Fruit fly (Drosophila melanogaster) whole organism, embryonic: ENCODE measurements around the gene Ppt1.
A peak's percentile ranks its signal among the peaks of the same experiment; 100 is the strongest.

Experiments used
- Blimp-1 ChIP-seq: fragments of 200-800 bp; sonication (Bioruptor generic); optimal IDR thresholded peaks from 3 replicates; lab custom pipeline; 2018; ENCODE audit warnings: missing biosample characterization, missing genetic modification characterization, mild to moderate bottlenecking, moderate library complexity, missing genetic modification reagents
- CG10147 ChIP-seq: fragments of 200-800 bp; sonication (Bioruptor generic); optimal IDR thresholded peaks from 2 replicates; lab custom pipeline; 2019; ENCODE audit warnings: missing biosample characterization, mild to moderate bottlenecking, missing genetic modification characterization, moderate library complexity
- CG10431 ChIP-seq: fragments of 200-800 bp; sonication (Bioruptor generic); optimal IDR thresholded peaks from 3 replicates; lab custom pipeline; 2018; ENCODE audit warnings: missing biosample characterization, mild to moderate bottlenecking, missing genetic modification characterization
- CG10462 ChIP-seq: fragments of 200-800 bp; sonication (Bioruptor generic); optimal IDR thresholded peaks from 2 replicates; lab custom pipeline; 2016; ENCODE audit warnings: missing biosample characterization, missing genetic modification characterization
- CG11247 ChIP-seq: fragments of 200-800 bp; sonication (Bioruptor generic); IDR thresholded peaks from 2 replicates; pipeline ENCODE4 v1.3.6; 2022; ENCODE audit warnings: missing biosample characterization, missing genetic modification characterization
- CG1233 ChIP-seq: fragments of 200-800 bp; sonication (Bioruptor generic); optimal IDR thresholded peaks from 4 replicates; lab custom pipeline; 2018; ENCODE audit warnings: missing biosample characterization, mild to moderate bottlenecking, missing genetic modification characterization
- CG12391 ChIP-seq: fragments of 200-800 bp; sonication (Bioruptor generic); optimal IDR thresholded peaks from 3 replicates; lab custom pipeline; 2018; ENCODE audit warnings: missing biosample characterization, mild to moderate bottlenecking, missing genetic modification characterization, moderate library complexity
- CG1529 ChIP-seq: fragments of 200-800 bp; sonication (Bioruptor generic); optimal IDR thresholded peaks from 3 replicates; lab custom pipeline; 2018; ENCODE audit warnings: missing biosample characterization, missing genetic modification characterization
- CG17568 ChIP-seq: fragments of 200-800 bp; sonication (Bioruptor generic); optimal IDR thresholded peaks from 2 replicates; lab custom pipeline; 2018; ENCODE audit warnings: missing biosample characterization, mild to moderate bottlenecking, missing genetic modification characterization, moderate library complexity
- CG1792 ChIP-seq: fragments of 200-800 bp; sonication (Bioruptor generic); optimal IDR thresholded peaks from 2 replicates; lab custom pipeline; 2016; ENCODE audit warnings: missing biosample characterization, missing genetic modification characterization
- CG18262 ChIP-seq: fragments of 200-800 bp; optimal IDR thresholded peaks from 3 replicates; lab custom pipeline; 2019; ENCODE audit warnings: missing biosample characterization, mild to moderate bottlenecking, missing genetic modification characterization, moderate library complexity
- CG18599 ChIP-seq: fragments of 200-800 bp; sonication (Bioruptor generic); optimal IDR thresholded peaks from 3 replicates; lab custom pipeline; 2017; ENCODE audit warnings: missing biosample characterization, missing genetic modification characterization, mild to moderate bottlenecking, moderate library complexity, missing genetic modification reagents
- CG31441 ChIP-seq: fragments of 200-800 bp; sonication (Bioruptor generic); IDR thresholded peaks from 2 replicates; pipeline ENCODE4 v1.3.6; 2022; ENCODE audit warnings: missing biosample characterization, missing genetic modification characterization
- CG34422 ChIP-seq: fragments of 200-800 bp; sonication (Bioruptor generic); IDR thresholded peaks from 3 replicates; pipeline ENCODE4 v1.3.6; 2022; ENCODE audit warnings: missing biosample characterization, missing genetic modification characterization
- CG4707 ChIP-seq: fragments of 200-800 bp; sonication (Bioruptor generic); optimal IDR thresholded peaks from 2 replicates; lab custom pipeline; 2018; ENCODE audit warnings: missing biosample characterization, mild to moderate bottlenecking, missing genetic modification characterization, moderate library complexity
- CG5953 ChIP-seq: fragments of 200-800 bp; sonication (Bioruptor generic); IDR thresholded peaks from 2 replicates; pipeline ENCODE4 v1.3.6; 2022; ENCODE audit warnings: missing biosample characterization, missing genetic modification characterization
- CG6654 ChIP-seq: fragments of 200-800 bp; sonication (Bioruptor generic); optimal IDR thresholded peaks from 2 replicates; lab custom pipeline; 2017; ENCODE audit warnings: missing biosample characterization, mild to moderate bottlenecking, missing genetic modification characterization
- CG6683 ChIP-seq: fragments of 200-800 bp; sonication (Bioruptor generic); optimal IDR thresholded peaks from 2 replicates; lab custom pipeline; 2017; ENCODE audit warnings: missing biosample characterization, mild to moderate bottlenecking, missing genetic modification characterization, missing genetic modification reagents
- CG7372 ChIP-seq: fragments of 200-800 bp; sonication (Bioruptor generic); IDR thresholded peaks from 2 replicates; pipeline ENCODE4 v1.3.6; 2022; ENCODE audit warnings: missing biosample characterization, missing genetic modification characterization
- CG7556 ChIP-seq: fragments of 200-800 bp; sonication (Bioruptor generic); optimal IDR thresholded peaks from 2 replicates; lab custom pipeline; 2017; ENCODE audit warnings: missing biosample characterization, mild to moderate bottlenecking, missing genetic modification characterization
- CG7745 ChIP-seq: fragments of 200-800 bp; sonication (Bioruptor generic); optimal IDR thresholded peaks from 2 replicates; lab custom pipeline; 2018; ENCODE audit warnings: missing biosample characterization, mild to moderate bottlenecking, missing genetic modification characterization, moderate library complexity
- CG9437 ChIP-seq: fragments of 200-800 bp; sonication (Bioruptor generic); optimal IDR thresholded peaks from 2 replicates; lab custom pipeline; 2018; ENCODE audit warnings: missing biosample characterization, mild to moderate bottlenecking, missing genetic modification characterization
- CG9727 ChIP-seq: fragments of 200-800 bp; sonication (Bioruptor generic); optimal IDR thresholded peaks from 3 replicates; lab custom pipeline; 2017; ENCODE audit warnings: missing biosample characterization, mild to moderate bottlenecking, missing genetic modification characterization
- D ChIP-seq, 2 experiments: fragments of 200-800 bp in 1 of 2; fragments of >200 bp in 1 of 2; sonication (Bioruptor generic) in 1 of 2; optimal IDR thresholded peaks; 2 replicates in 1 of 2; 3 replicates in 1 of 2; lab custom pipeline; 2017; ENCODE audit warnings: mild to moderate bottlenecking in 1 of 2, missing biosample characterization in 1 of 2, missing genetic modification characterization in 1 of 2, missing genetic modification reagents in 1 of 2
- Dll ChIP-seq: fragments of 200-800 bp; sonication (Bioruptor generic); IDR thresholded peaks from 4 replicates; pipeline ENCODE4 v1.3.6; 2022; ENCODE audit warnings: missing biosample characterization, missing genetic modification characterization; ENCODE audit not compliant: partially characterized antibody
- E2f1 ChIP-seq: fragments of 200-800 bp; sonication (Bioruptor generic); IDR thresholded peaks from 2 replicates; pipeline ENCODE4 v1.3.6; 2022; ENCODE audit warnings: missing biosample characterization, missing genetic modification characterization
- Fer2 ChIP-seq: fragments of 200-800 bp; sonication (Bioruptor generic); optimal IDR thresholded peaks from 2 replicates; lab custom pipeline; 2018; ENCODE audit warnings: missing biosample characterization, mild to moderate bottlenecking, missing genetic modification characterization, moderate library complexity
- Hsf ChIP-seq: fragments of 200-800 bp; sonication (Bioruptor generic); optimal IDR thresholded peaks from 3 replicates; lab custom pipeline; 2016; ENCODE audit warnings: missing biosample characterization, missing genetic modification characterization
- Meics ChIP-seq: fragments of 200-800 bp; sonication (Bioruptor generic); optimal IDR thresholded peaks from 2 replicates; lab custom pipeline; 2017; ENCODE audit warnings: missing biosample characterization, mild to moderate bottlenecking, missing genetic modification characterization
- NK7.1 ChIP-seq: fragments of 200-800 bp; sonication (Bioruptor generic); optimal IDR thresholded peaks from 3 replicates; lab custom pipeline; 2016; ENCODE audit warnings: missing biosample characterization, missing genetic modification characterization
- Nf-YC ChIP-seq: fragments of 200-800 bp; optimal IDR thresholded peaks from 3 replicates; lab custom pipeline; 2019; ENCODE audit warnings: missing biosample characterization, mild to moderate bottlenecking, missing genetic modification characterization, moderate library complexity
- Xrp1 ChIP-seq: fragments of 200-800 bp; sonication (Bioruptor generic); IDR thresholded peaks from 2 replicates; pipeline ENCODE4 v1.3.6; 2022; ENCODE audit warnings: missing biosample characterization, missing genetic modification characterization
- amos ChIP-seq: fragments of 200-800 bp; sonication (Bioruptor generic); IDR thresholded peaks from 2 replicates; pipeline ENCODE4 v1.3.6; 2022; ENCODE audit warnings: missing biosample characterization, missing genetic modification characterization; ENCODE audit not compliant: partially characterized antibody
- bab2 ChIP-seq: fragments of 200-800 bp; sonication (Bioruptor generic); optimal IDR thresholded peaks from 2 replicates; lab custom pipeline; 2016; ENCODE audit warnings: missing biosample characterization, missing genetic modification characterization
- bsh ChIP-seq, 2 experiments: fragments of 200-800 bp; sonication (Bioruptor generic); optimal IDR thresholded peaks; 2 replicates each; lab custom pipeline; 2017 to 2018; ENCODE audit warnings: mild to moderate bottlenecking in 2 of 2, missing biosample characterization in 2 of 2, missing genetic modification characterization in 2 of 2, moderate library complexity in 1 of 2
- dati ChIP-seq: fragments of 200-800 bp; sonication (Bioruptor generic); IDR thresholded peaks from 2 replicates; pipeline ENCODE4 v1.3.6; 2022; ENCODE audit warnings: missing biosample characterization, missing genetic modification characterization
- disco-r ChIP-seq: fragments of 200-800 bp; sonication (Bioruptor generic); optimal IDR thresholded peaks from 2 replicates; lab custom pipeline; 2016; ENCODE audit warnings: missing biosample characterization, missing genetic modification characterization
- dmrt99B ChIP-seq: fragments of 200-800 bp; sonication (Bioruptor generic); optimal IDR thresholded peaks from 2 replicates; lab custom pipeline; 2018; ENCODE audit warnings: missing biosample characterization, mild to moderate bottlenecking, missing genetic modification characterization, moderate library complexity
- nerfin-2 ChIP-seq: fragments of 200-800 bp; sonication (Bioruptor generic); IDR thresholded peaks from 2 replicates; pipeline ENCODE4 v1.3.6; 2022; ENCODE audit warnings: missing biosample characterization, missing genetic modification characterization; ENCODE audit not compliant: partially characterized antibody
- repo ChIP-seq: fragments of 200-800 bp; sonication (Bioruptor generic); optimal IDR thresholded peaks from 2 replicates; lab custom pipeline; 2016; ENCODE audit warnings: missing biosample characterization, missing genetic modification characterization
- seq ChIP-seq: fragments of 200-800 bp; sonication (Bioruptor generic); IDR thresholded peaks from 2 replicates; pipeline ENCODE4 v1.3.6; 2022; ENCODE audit warnings: missing biosample characterization, missing genetic modification characterization
- stc ChIP-seq: fragments of 200-800 bp; sonication (Bioruptor generic); IDR thresholded peaks from 2 replicates; pipeline ENCODE4 v1.3.6; 2022; ENCODE audit warnings: missing biosample characterization, missing genetic modification characterization
- tll ChIP-seq, 2 experiments: fragments of 200-800 bp in 1 of 2; fragments of >200 bp in 1 of 2; sonication (Bioruptor generic) in 1 of 2; optimal IDR thresholded peaks; 2 replicates each; lab custom pipeline; 2017 to 2019; ENCODE audit warnings: missing biosample characterization in 2 of 2, missing genetic modification characterization in 2 of 2, mild to moderate bottlenecking in 1 of 2, moderate library complexity in 1 of 2
- yki ChIP-seq: fragments of >200 bp; optimal IDR thresholded peaks from 3 replicates; lab custom pipeline; 2018
- zen ChIP-seq: fragments of 200-800 bp; sonication (Bioruptor generic); optimal IDR thresholded peaks from 3 replicates; lab custom pipeline; 2018; ENCODE audit warnings: missing biosample characterization, mild to moderate bottlenecking, missing genetic modification characterization, moderate library complexity
- zfh2 ChIP-seq: fragments of 200-800 bp; sonication (Bioruptor generic); optimal IDR thresholded peaks from 2 replicates; lab custom pipeline; 2016; ENCODE audit warnings: missing biosample characterization, missing genetic modification characterization

Gene Ppt1

DNA sequence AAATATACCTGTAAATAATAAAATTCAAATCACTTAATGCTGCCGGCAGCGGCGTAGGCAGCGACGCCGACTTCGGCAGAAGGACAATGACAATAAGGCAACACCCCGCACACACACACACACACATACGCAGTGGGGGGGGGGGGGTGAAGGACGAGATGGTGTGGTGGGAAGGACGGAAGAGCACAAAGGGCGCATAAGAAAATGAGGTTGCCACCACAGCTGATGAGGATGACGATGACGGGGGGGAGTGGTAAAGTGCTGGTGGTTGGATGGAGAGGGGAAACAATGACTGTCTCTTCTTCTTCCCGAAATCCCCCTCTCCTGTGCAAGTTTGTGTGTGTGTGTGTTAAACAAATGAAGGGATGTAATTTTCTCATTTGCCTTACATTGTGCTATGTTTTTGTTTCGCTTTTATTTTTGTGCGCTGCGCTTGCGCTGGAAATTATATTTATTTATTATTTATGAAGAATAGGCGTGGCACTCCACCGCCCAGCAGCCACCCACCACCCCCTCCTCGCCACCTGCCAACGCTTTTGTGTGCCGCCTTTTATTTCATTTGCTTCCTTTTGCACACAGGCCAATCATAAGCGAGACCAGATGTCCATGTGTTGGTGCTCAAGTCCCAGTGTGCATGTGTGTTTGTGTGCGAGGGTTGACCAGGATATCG, 4.9 kb upstream of the Ppt1 start (continued):
- TF ChIP-seq CG17568 (GFP tag; lab: Kevin White, UChicago) (no peak), D (optimal IDR thresholded peaks at IDR 0.05; lab: Kevin White, UChicago) (no peak), D (GFP tag; optimal IDR thresholded peaks at IDR 0.05; lab: Kevin White, UChicago) (no peak), NK7.1 (GFP tag; lab: Kevin White, UChicago) (no peak), CG5953 (GFP tag; lab: Robert Waterston, UW) (no peak), seq (GFP tag; lab: Robert Waterston, UW) (peak; percentile 63; the same call in 1 of the 2 replicates), CG6654 (no peak)
- TF ChIP-seq, all 482 proteins: peak for 11

DNA sequence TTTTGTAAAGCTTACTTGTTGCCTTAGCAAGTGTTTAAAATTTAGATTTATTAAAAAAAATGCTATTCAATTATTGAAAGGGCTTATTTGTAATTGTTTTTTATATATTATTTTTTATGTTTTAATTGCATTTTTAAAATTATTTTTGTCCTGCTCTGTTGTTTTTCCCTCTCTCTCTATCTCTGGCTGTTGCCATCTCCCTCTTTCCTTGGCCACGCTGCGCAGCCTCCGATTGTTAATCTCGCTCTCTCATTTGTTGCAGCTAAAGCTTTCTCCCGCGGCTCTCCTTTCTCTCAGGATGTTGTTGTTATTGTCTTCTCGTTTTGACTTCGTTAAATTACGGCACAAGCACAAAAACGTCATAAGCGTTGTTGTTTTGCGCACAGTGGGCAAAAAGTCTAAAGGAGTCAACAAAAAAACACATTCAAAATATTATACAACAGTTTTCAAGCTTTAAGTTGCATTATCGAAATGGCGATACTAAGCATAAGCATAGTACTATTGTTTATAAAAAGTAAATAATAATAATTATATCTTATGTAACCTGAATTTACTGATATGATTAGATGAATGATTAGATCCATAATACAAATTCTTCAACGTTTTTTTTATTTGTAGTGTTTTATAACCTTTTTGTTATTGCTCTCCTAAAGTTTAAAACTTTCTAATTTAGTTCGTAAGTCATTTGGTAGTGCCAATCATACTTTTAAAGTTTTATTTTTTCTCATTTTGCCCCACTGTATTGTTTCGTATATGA, 4.2 kb upstream of the Ppt1 start:
- no peak for TF ChIP-seq amos (GFP tag; lab: Robert Waterston, UW)
- TF ChIP-seq CG1529 (GFP tag; lab: Kevin White, UChicago) = no peak
- TF ChIP-seq CG4707 = no peak
- no peak for TF ChIP-seq nerfin-2 (GFP tag; lab: Robert Waterston, UW)
- TF ChIP-seq E2f1 (GFP tag; lab: Robert Waterston, UW) = no peak
- peak; percentile 14; the same call in 1 of the 2 replicates for TF ChIP-seq CG31441 (GFP tag; lab: Robert Waterston, UW)
- TF ChIP-seq CG7556 (GFP tag; lab: Kevin White, UChicago) = peak; percentile 39
- TF ChIP-seq bsh (GFP tag; optimal IDR thresholded peaks at IDR 0.05; lab: Kevin White, UChicago) = peak in 1 of 2 experiments; percentile 6
- no peak for TF ChIP-seq Dll (GFP tag; lab: Robert Waterston, UW)
- TF ChIP-seq repo (GFP tag; lab: Kevin White, UChicago) = no peak
- peak; percentile 18 for TF ChIP-seq CG12391
- TF ChIP-seq CG34422 (GFP tag; lab: Robert Waterston, UW) = no peak
- peak; percentile 3 for TF ChIP-seq CG1233
- TF ChIP-seq stc = no peak
- TF ChIP-seq zen (tag; lab: Kevin White, UChicago) = no peak
- peak; percentile 23 for TF ChIP-seq Blimp-1 (GFP tag; lab: Kevin White, UChicago)
- no peak for TF ChIP-seq CG6683 (GFP tag; lab: Kevin White, UChicago)
- no peak for TF ChIP-seq bab2
- no peak for TF ChIP-seq disco-r (GFP tag; lab: Kevin White, UChicago)
- no peak for TF ChIP-seq CG10462 (GFP tag; lab: Kevin White, UChicago)
- TF ChIP-seq CG9437 = peak; percentile 34
- TF ChIP-seq dati (GFP tag; lab: Robert Waterston, UW) = no peak
- TF ChIP-seq Fer2 = no peak
- TF ChIP-seq CG10147 (GFP tag; lab: Kevin White, UChicago) = no peak
- no peak for TF ChIP-seq CG10431
- TF ChIP-seq Hsf (GFP tag; lab: Kevin White, UChicago) = no peak
- TF ChIP-seq CG11247 (GFP tag; lab: Robert Waterston, UW) = no peak
- peak; percentile 50 for TF ChIP-seq dmrt99B (tag; lab: Kevin White, UChicago)
- TF ChIP-seq CG7745 (tag; lab: Kevin White, UChicago) = no peak
- TF ChIP-seq zfh2 (GFP tag; lab: Kevin White, UChicago) = no peak
- peak; percentile 50 for TF ChIP-seq CG18262
- TF ChIP-seq CG18599 = peak; percentile 13
- TF ChIP-seq CG9727 = peak; percentile 18
- 0 out of 2 replicates have a peak, but pooled peaks have one; percentile 8 for TF ChIP-seq Xrp1 (GFP tag; lab: Robert Waterston, UW)
- peak; percentile 51 for TF ChIP-seq Nf-YC
- peak; percentile 10 for TF ChIP-seq Meics
- TF ChIP-seq yki = no peak
- no peak for TF ChIP-seq tll (GFP tag; optimal IDR thresholded peaks at IDR 0.05; lab: Kevin White, UChicago)
- no peak for TF ChIP-seq CG1792 (GFP tag; lab: Kevin White, UChicago)
- no peak for TF ChIP-seq CG7372 (GFP tag; lab: Robert Waterston, UW)
